Worm (Caenorhabditis elegans) whole organism, young adult: ENCODE measurements around the gene Y73F8A.5.
"Not testable (repeated sequence)": the region's sequence is repeated elsewhere in the genome, so short reads cannot be mapped to it uniquely, and the experiment has no call there.

Experiments used
- B0019.2 ChIP-seq: fragments of 200-800 bp; sonication (Bioruptor generic); conservative IDR thresholded peaks from 2 replicates; pipeline ENCODE4 v1.3.6; 2022; ENCODE audit warnings: missing genetic modification reagents, missing genetic modification characterization, missing compliant biosample characterization
- B0261.1 ChIP-seq: sonication (generic microtip); optimal IDR thresholded peaks from 2 replicates; lab custom pipeline; 2016; ENCODE audit warnings: mild to moderate bottlenecking, missing genetic modification characterization, moderate library complexity, missing compliant biosample characterization
- B0336.3 ChIP-seq: fragments of 200-800 bp; sonication (Bioruptor generic); IDR thresholded peaks from 2 replicates; pipeline ENCODE4 v1.3.6; 2022; ENCODE audit warnings: missing genetic modification characterization, missing compliant biosample characterization
- D2030.7 ChIP-seq: fragments of 200-800 bp; sonication (Bioruptor generic); IDR thresholded peaks from 2 replicates; pipeline ENCODE4 v1.3.6; 2022; ENCODE audit warnings: missing genetic modification reagents, missing genetic modification characterization, missing compliant biosample characterization
- K12H6.12 ChIP-seq: fragments of 200-800 bp; sonication (Bioruptor generic); optimal IDR thresholded peaks from 2 replicates; lab custom pipeline; 2018; ENCODE audit warnings: mild to moderate bottlenecking, missing genetic modification characterization, missing compliant biosample characterization
- Y53F4B.3 ChIP-seq: fragments of 200-800 bp; sonication (Bioruptor generic); IDR thresholded peaks from 2 replicates; pipeline ENCODE4 v1.3.6; 2022; ENCODE audit warnings: missing genetic modification reagents, missing genetic modification characterization, missing compliant biosample characterization
- Y56A3A.18 ChIP-seq: fragments of 200-800 bp; sonication (Bioruptor generic); IDR thresholded peaks from 2 replicates; pipeline ENCODE4 v1.3.6; 2022; ENCODE audit warnings: missing genetic modification reagents, missing genetic modification characterization, missing compliant biosample characterization
- attf-6 ChIP-seq: fragments of 200-800 bp; sonication (Bioruptor generic); IDR thresholded peaks from 2 replicates; pipeline ENCODE4 v1.3.6; 2022; ENCODE audit warnings: missing genetic modification reagents, missing genetic modification characterization, missing compliant biosample characterization
- ceh-100 ChIP-seq: fragments of 200-800 bp; sonication (Bioruptor generic); IDR thresholded peaks from 2 replicates; pipeline ENCODE4 v1.3.6; 2022; ENCODE audit warnings: missing genetic modification reagents, missing genetic modification characterization, missing compliant biosample characterization
- ceh-27 ChIP-seq: fragments of 200-800 bp; sonication (Bioruptor generic); optimal IDR thresholded peaks from 2 replicates; lab custom pipeline; 2018; ENCODE audit warnings: mild to moderate bottlenecking, missing genetic modification characterization, moderate library complexity, missing compliant biosample characterization
- die-1 ChIP-seq: sonication (generic microtip); optimal IDR thresholded peaks from 2 replicates; lab custom pipeline; 2016; ENCODE audit warnings: missing genotype, mild to moderate bottlenecking, missing genetic modification characterization, missing compliant biosample characterization
- hmg-1.2 ChIP-seq: fragments of 200-800 bp; sonication (Bioruptor generic); IDR thresholded peaks from 2 replicates; pipeline ENCODE4 v1.3.6; 2022; ENCODE audit warnings: missing genetic modification reagents, missing genetic modification characterization, missing compliant biosample characterization
- lin-26 ChIP-seq: fragments of 200-800 bp; sonication (Bioruptor generic); IDR thresholded peaks from 2 replicates; pipeline ENCODE4 v1.3.6; 2022; ENCODE audit warnings: missing genetic modification reagents, missing genetic modification characterization, missing compliant biosample characterization
- lir-1 ChIP-seq: fragments of 200-800 bp; sonication (Bioruptor generic); conservative IDR thresholded peaks from 2 replicates; pipeline ENCODE4 v1.3.6; 2022; ENCODE audit warnings: missing genetic modification reagents, missing genetic modification characterization, missing compliant biosample characterization
- lsy-27 ChIP-seq: sonication (generic microtip); optimal IDR thresholded peaks from 2 replicates; lab custom pipeline; 2017; ENCODE audit warnings: missing genetic modification characterization, mild to moderate bottlenecking, missing compliant biosample characterization, antibody characterized with exemption, missing genotype, borderline replicate concordance; ENCODE audit not compliant: insufficient read depth
- pbrm-1 ChIP-seq: fragments of 200-800 bp; sonication (Bioruptor generic); IDR thresholded peaks from 2 replicates; pipeline ENCODE4 v1.3.6; 2022; ENCODE audit warnings: missing genetic modification reagents, missing genetic modification characterization, missing compliant biosample characterization
- rpc-1 ChIP-seq, 2 experiments: fragments of 150-350 bp in 1 of 2; sonication (generic microtip) in 1 of 2; optimal IDR thresholded peaks; 2 replicates each; lab custom pipeline; 2014 to 2018; ENCODE audit warnings: missing biosample characterization in 1 of 2, missing genetic modification characterization in 1 of 2, missing genetic modification reagents in 1 of 2, missing genotype in 1 of 2
- snpc-4 ChIP-seq, 5 experiments: fragments of 150-350 bp in 1 of 5; sonication (generic microtip) in 4 of 5; optimal IDR thresholded peaks; 2 replicates each; lab custom pipeline; 2014 to 2018; ENCODE audit warnings: missing genetic modification characterization in 5 of 5, missing biosample characterization in 3 of 5, antibody characterized with exemption in 2 of 5, mild to moderate bottlenecking in 2 of 5, missing compliant biosample characterization in 2 of 5, missing genotype in 2 of 5, moderate library complexity in 2 of 5, missing genetic modification reagents in 1 of 5
- tbp1 ChIP-seq: fragments of 200-800 bp; sonication (Bioruptor generic); optimal IDR thresholded peaks from 2 replicates; lab custom pipeline; 2018; ENCODE audit warnings: mild to moderate bottlenecking, missing genetic modification characterization, missing compliant biosample characterization
- zfh-2 ChIP-seq: fragments of 200-800 bp; sonication (Bioruptor generic); conservative IDR thresholded peaks from 2 replicates; pipeline ENCODE4 v1.3.6; 2022; ENCODE audit warnings: missing genetic modification reagents, missing genetic modification characterization, missing compliant biosample characterization
- ztf-25 ChIP-seq: fragments of 200-800 bp; sonication (Bioruptor generic); IDR thresholded peaks from 2 replicates; pipeline ENCODE4 v1.3.6; 2022; ENCODE audit warnings: missing genetic modification reagents, missing genetic modification characterization, missing compliant biosample characterization

Gene Y73F8A.5

ce11 chrIV:15300041-15300440 lies 40.4 kb downstream of the Y73F8A.5 start:
- TF ChIP-seq attf-6 (GFP tag; lab: Robert Waterston, UW) = peak; percentile 67; the same call in 1 of the 2 replicates
- no peak for TF ChIP-seq die-1 (tag; lab: Kevin White, UChicago)

ce11 chrIV:15302151-15302550 lies 42.5 kb downstream of the Y73F8A.5 start, which contains the start of gene best-21:
Gene best-21, plus strand, starts transcription at chrIV:15302451.
- TF ChIP-seq snpc-4 (GFP tag; optimal IDR thresholded peaks at IDR 0.05; lab: Kevin White, UChicago) (no peak), snpc-4 (tag; optimal IDR thresholded peaks at IDR 0.05; lab: Kevin White, UChicago) (peak in 1 of 4 experiments; percentile 20), D2030.7 (GFP tag; lab: Robert Waterston, UW) (no peak), ztf-25 (GFP tag; lab: Robert Waterston, UW) (no peak), B0336.3 (GFP tag; lab: Robert Waterston, UW) (no peak), lsy-27 (tag; lab: Kevin White, UChicago) (no peak)
- TF ChIP-seq, all 124 proteins: peak for 1

- peak; percentile 59 for TF ChIP-seq B0261.1 (tag; lab: Kevin White, UChicago)
- peak; percentile 84 for TF ChIP-seq tbp1 (GFP tag; lab: Kevin White, UChicago)
- TF ChIP-seq D2030.7 (GFP tag; lab: Robert Waterston, UW) = peak; percentile 59; the same call in 1 of the 2 replicates
- TF ChIP-seq snpc-4 (GFP tag; optimal IDR thresholded peaks at IDR 0.05; lab: Kevin White, UChicago) = not testable (repeated sequence)
- peak in 3 of 4 experiments; percentile 39 to 93 (median 75) for TF ChIP-seq snpc-4 (tag; optimal IDR thresholded peaks at IDR 0.05; lab: Kevin White, UChicago)
- TF ChIP-seq rpc-1 (optimal IDR thresholded peaks at IDR 0.05; lab: Kevin White, UChicago) = peak; percentile 16
- peak; percentile 59 for TF ChIP-seq rpc-1 (tag; optimal IDR thresholded peaks at IDR 0.05; lab: Kevin White, UChicago)
- TF ChIP-seq attf-6 (GFP tag; lab: Robert Waterston, UW) = peak; percentile 97
Measured at ce11 chrIV:15310965-15311364, 51.3 kb downstream of the Y73F8A.5 start.

- not testable (repeated sequence) for TF ChIP-seq zfh-2 (GFP tag; lab: Robert Waterston, UW); lir-1; Y53F4B.3 (GFP tag; lab: Robert Waterston, UW)
Measured at ce11 chrIV:15311590-15311989, 51.9 kb downstream of the Y73F8A.5 start, which contains the start of gene Y73F8A.12. Gene Y73F8A.12, minus strand, starts transcription at chrIV:15311690.

ce11 chrIV:15312008-15312407 lies 52.3 kb downstream of the Y73F8A.5 start, which contains the start of gene Y73F8A.13:
Gene Y73F8A.13, plus strand, starts transcription at chrIV:15312247.
- no peak for TF ChIP-seq Y53F4B.3 (GFP tag; lab: Robert Waterston, UW)
- TF ChIP-seq snpc-4 (GFP tag; optimal IDR thresholded peaks at IDR 0.05; lab: Kevin White, UChicago) = no peak
- TF ChIP-seq snpc-4 (tag; optimal IDR thresholded peaks at IDR 0.05; lab: Kevin White, UChicago) = peak in 2 of 4 experiments; percentile 45 to 60
- TF ChIP-seq ceh-27 (GFP tag; lab: Kevin White, UChicago) = no peak
- 0 out of 2 replicates have a peak, but pooled peaks have one; percentile 45 for TF ChIP-seq attf-6 (GFP tag; lab: Robert Waterston, UW)
- TF ChIP-seq hmg-1.2 (GFP tag; lab: Robert Waterston, UW) = peak; percentile 66; the same call in 1 of the 2 replicates
- TF ChIP-seq, all 124 proteins: peak for 3

ce11 chrIV:15315502-15315901 lies 55.8 kb downstream of the Y73F8A.5 start:
- TF ChIP-seq snpc-4 (GFP tag; optimal IDR thresholded peaks at IDR 0.05; lab: Kevin White, UChicago) (no peak), snpc-4 (tag; optimal IDR thresholded peaks at IDR 0.05; lab: Kevin White, UChicago) (peak in 2 of 4 experiments; percentile 12 to 30), K12H6.12 (tag; lab: Kevin White, UChicago) (no peak)

ce11 chrIV:15318320-15318719 lies 58.7 kb downstream of the Y73F8A.5 start:
- TF ChIP-seq snpc-4 (GFP tag; optimal IDR thresholded peaks at IDR 0.05; lab: Kevin White, UChicago) = not testable (repeated sequence)
- TF ChIP-seq snpc-4 (tag; optimal IDR thresholded peaks at IDR 0.05; lab: Kevin White, UChicago) (peak in 3 of 4 experiments; percentile 33 to 95 (median 91)), B0019.2 (0 out of 2 replicates have a peak, but pooled peaks have one; percentile 3), lin-26 (GFP tag; lab: Robert Waterston, UW) (peak; percentile 77), pbrm-1 (GFP tag; lab: Robert Waterston, UW) (0 out of 2 replicates have a peak, but pooled peaks have one; percentile 47), tbp1 (GFP tag; lab: Kevin White, UChicago) (peak; percentile 86), B0261.1 (tag; lab: Kevin White, UChicago) (peak; percentile 62), Y56A3A.18 (GFP tag; lab: Robert Waterston, UW) (peak; percentile 64; the same call in 1 of the 2 replicates), ceh-100 (GFP tag; lab: Robert Waterston, UW) (0 out of 2 replicates have a peak, but pooled peaks have one; percentile 17), rpc-1 (optimal IDR thresholded peaks at IDR 0.05; lab: Kevin White, UChicago) (peak; percentile 43), rpc-1 (tag; optimal IDR thresholded peaks at IDR 0.05; lab: Kevin White, UChicago) (peak; percentile 64), D2030.7 (GFP tag; lab: Robert Waterston, UW) (peak; percentile 58), attf-6 (GFP tag; lab: Robert Waterston, UW) (peak; percentile 98), hmg-1.2 (GFP tag; lab: Robert Waterston, UW) (peak; percentile 54; the same call in 1 of the 2 replicates)
